Worm (Caenorhabditis elegans) whole organism, midembryonic: ENCODE measurements around the gene B0524.2.
A peak's percentile ranks its signal among the peaks of the same experiment; 100 is the strongest.

Experiments used
- T22C8.4 ChIP-seq: fragments of 200-800 bp; sonication (Bioruptor generic); IDR thresholded peaks from 2 replicates; pipeline ENCODE4 v1.3.6; 2022; ENCODE audit warnings: missing genetic modification characterization, missing compliant biosample characterization
- cog-1 ChIP-seq: sonication (generic microtip); optimal IDR thresholded peaks from 2 replicates; lab custom pipeline; 2016; ENCODE audit warnings: missing genetic modification characterization, missing compliant biosample characterization
- flt-1 ChIP-seq: fragments of 200-800 bp; sonication (Bioruptor generic); IDR thresholded peaks from 2 replicates; pipeline ENCODE4 v1.3.6; 2022; ENCODE audit warnings: missing genetic modification characterization, missing compliant biosample characterization
- klf-2 ChIP-seq: fragments of 200-800 bp; sonication (Bioruptor generic); conservative IDR thresholded peaks from 2 replicates; pipeline ENCODE4 v1.3.6; 2022; ENCODE audit warnings: missing genetic modification reagents, missing genetic modification characterization, missing compliant biosample characterization
- med-1 ChIP-seq: sonication (generic microtip); optimal IDR thresholded peaks from 2 replicates; lab custom pipeline; 2017; ENCODE audit warnings: missing genetic modification characterization, mild to moderate bottlenecking, missing compliant biosample characterization, antibody characterized with exemption, missing genetic modification reagents; ENCODE audit not compliant: insufficient read depth
- ref-1 ChIP-seq: fragments of 200-800 bp; sonication (Bioruptor generic); conservative IDR thresholded peaks from 2 replicates; pipeline ENCODE4 v1.3.6; 2022; ENCODE audit warnings: missing genetic modification reagents, missing genetic modification characterization, missing compliant biosample characterization
- tab-1 ChIP-seq: fragments of 200-800 bp; sonication (Bioruptor generic); IDR thresholded peaks from 2 replicates; pipeline ENCODE4 v1.3.6; 2022; ENCODE audit warnings: missing genetic modification characterization, missing compliant biosample characterization
- ztf-23 ChIP-seq: fragments of 200-800 bp; sonication (Bioruptor generic); IDR thresholded peaks from 2 replicates; pipeline ENCODE4 v1.3.6; 2022; ENCODE audit warnings: missing genetic modification reagents, missing genetic modification characterization, missing compliant biosample characterization
- ztf-29 ChIP-seq: fragments of 200-800 bp; sonication (Bioruptor generic); IDR thresholded peaks from 2 replicates; pipeline ENCODE4 v1.3.6; 2022; ENCODE audit warnings: missing genetic modification reagents, missing genetic modification characterization, missing compliant biosample characterization

B0524.2 gene

ce11 chrIII:1905589-1905988, 11.7 kb downstream of the B0524.2 start, which contains the start of the genes B0524.6 and pqn-41:
Gene B0524.6, minus strand, starts transcription at chrIII:1905640.
Gene pqn-41, plus strand, starts transcription at chrIII:1905958.
- TF ChIP-seq ref-1 (GFP tag; lab: Robert Waterston, UW), result no peak
- no peak for TF ChIP-seq cog-1 (tag; lab: Kevin White, UChicago)
- no peak for TF ChIP-seq ztf-29
- no peak for TF ChIP-seq ztf-23
- TF ChIP-seq tab-1 (GFP tag; lab: Robert Waterston, UW), result no peak
- TF ChIP-seq flt-1 (GFP tag; lab: Robert Waterston, UW), result no peak
- no peak for TF ChIP-seq med-1 (GFP tag; lab: Kevin White, UChicago)
- TF ChIP-seq T22C8.4 (GFP tag; lab: Robert Waterston, UW), result no peak
- no peak for TF ChIP-seq klf-2 (GFP tag; lab: Robert Waterston, UW)

DNA sequence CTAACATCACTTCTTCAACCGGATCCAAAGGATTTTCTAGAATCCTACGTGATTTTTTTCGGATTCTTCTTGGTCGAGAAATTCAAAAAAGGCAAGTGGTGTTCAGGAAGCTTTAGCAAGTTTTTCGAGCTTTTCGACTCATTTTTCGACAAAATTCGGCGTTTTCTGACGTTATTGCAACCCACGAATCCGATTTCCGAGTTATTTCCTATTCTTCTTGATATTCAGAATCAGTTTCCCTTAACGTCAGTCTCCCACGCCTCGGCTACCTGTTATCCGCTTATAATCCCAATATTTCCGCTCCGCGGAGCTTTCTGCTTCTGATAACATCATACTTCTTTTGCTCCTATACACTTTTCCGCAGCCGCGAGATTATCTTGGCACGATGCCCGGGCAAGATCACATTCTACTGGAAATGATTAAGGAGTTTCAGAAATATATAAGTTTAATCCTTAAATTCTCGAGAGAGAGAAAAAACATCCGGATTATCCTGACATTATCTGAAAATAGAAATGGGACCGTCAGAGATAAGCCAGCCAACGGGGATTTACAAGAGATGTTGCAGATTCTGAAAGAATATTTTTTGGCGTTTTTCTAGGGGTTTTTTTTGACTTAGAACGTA, 24.6 kb downstream of the B0524.2 start:
- TF ChIP-seq med-1 (GFP tag; lab: Kevin White, UChicago), result no peak
- TF ChIP-seq T22C8.4 (GFP tag; lab: Robert Waterston, UW), result no peak
- TF ChIP-seq ref-1 (GFP tag; lab: Robert Waterston, UW), result no peak
- no peak for TF ChIP-seq cog-1 (tag; lab: Kevin White, UChicago)
- no peak for TF ChIP-seq ztf-29
- no peak for TF ChIP-seq tab-1 (GFP tag; lab: Robert Waterston, UW)
- TF ChIP-seq flt-1 (GFP tag; lab: Robert Waterston, UW), result no peak
- no peak for TF ChIP-seq ztf-23
- TF ChIP-seq klf-2 (GFP tag; lab: Robert Waterston, UW), result no peak

DNA sequence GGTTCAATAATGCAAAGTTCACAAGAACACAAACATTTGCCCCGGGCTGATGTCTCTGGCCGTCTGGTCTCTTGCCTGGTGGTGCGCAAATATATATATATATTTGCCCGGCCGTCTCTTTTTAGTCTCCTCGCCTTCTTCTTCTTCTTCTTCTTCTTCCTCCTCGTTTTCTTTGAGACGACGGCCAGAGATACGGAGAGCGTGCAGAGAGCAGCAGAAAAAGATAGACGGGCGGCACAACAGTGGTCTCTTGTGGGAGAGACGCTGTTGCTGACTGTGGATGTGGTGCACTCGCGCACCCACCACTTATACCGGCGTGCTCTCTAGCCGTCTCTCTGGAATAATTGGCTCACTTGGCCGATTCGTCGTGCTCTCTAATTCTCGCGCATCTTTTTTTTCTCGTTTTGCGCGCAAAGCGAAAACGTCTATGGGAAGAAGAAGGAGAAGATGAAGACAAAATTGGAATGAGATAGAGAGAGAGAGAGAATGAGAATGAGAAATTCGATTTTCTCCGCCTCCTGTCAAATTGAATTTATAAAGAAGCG, 27.4 kb downstream of the B0524.2 start:
- TF ChIP-seq ztf-23, result no peak
- no peak for TF ChIP-seq tab-1 (GFP tag; lab: Robert Waterston, UW)
- TF ChIP-seq T22C8.4 (GFP tag; lab: Robert Waterston, UW), result no peak
- TF ChIP-seq flt-1 (GFP tag; lab: Robert Waterston, UW), result peak; percentile 63; the same call in 1 of the 2 replicates
- TF ChIP-seq klf-2 (GFP tag; lab: Robert Waterston, UW), result no peak
- peak; percentile 95 for TF ChIP-seq cog-1 (tag; lab: Kevin White, UChicago)

ce11 chrIII:1922081-1922480, 28.2 kb downstream of the B0524.2 start:
- TF ChIP-seq klf-2 (GFP tag; lab: Robert Waterston, UW) (no peak), tab-1 (GFP tag; lab: Robert Waterston, UW) (no peak)

DNA sequence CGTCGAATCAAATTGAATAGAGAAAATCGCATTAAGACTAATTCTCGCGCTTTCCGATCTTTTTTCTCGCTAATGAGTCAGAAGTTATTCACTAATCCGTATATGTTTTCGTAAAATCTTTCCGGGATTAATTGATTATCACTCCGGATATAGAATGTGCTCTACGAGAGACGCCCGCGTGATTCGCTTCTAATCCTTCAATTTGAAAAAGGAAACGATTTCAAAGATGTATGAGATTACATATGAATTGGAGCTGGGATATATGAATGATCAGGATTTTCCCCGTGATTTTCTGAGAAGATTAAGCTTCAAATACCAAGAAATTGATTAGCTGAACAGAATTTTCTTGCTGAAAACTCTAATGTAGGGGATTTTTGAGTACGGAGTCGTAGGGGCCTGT, 28.7 kb downstream of the B0524.2 start:
- TF ChIP-seq cog-1 (tag; lab: Kevin White, UChicago), result no peak
- no peak for TF ChIP-seq T22C8.4 (GFP tag; lab: Robert Waterston, UW)
- TF ChIP-seq flt-1 (GFP tag; lab: Robert Waterston, UW), result no peak
- TF ChIP-seq ztf-23, result no peak
- TF ChIP-seq tab-1 (GFP tag; lab: Robert Waterston, UW), result no peak
- no peak for TF ChIP-seq klf-2 (GFP tag; lab: Robert Waterston, UW)
- no peak for TF ChIP-seq ztf-29
- no peak for TF ChIP-seq med-1 (GFP tag; lab: Kevin White, UChicago)
- no peak for TF ChIP-seq ref-1 (GFP tag; lab: Robert Waterston, UW)

DNA sequence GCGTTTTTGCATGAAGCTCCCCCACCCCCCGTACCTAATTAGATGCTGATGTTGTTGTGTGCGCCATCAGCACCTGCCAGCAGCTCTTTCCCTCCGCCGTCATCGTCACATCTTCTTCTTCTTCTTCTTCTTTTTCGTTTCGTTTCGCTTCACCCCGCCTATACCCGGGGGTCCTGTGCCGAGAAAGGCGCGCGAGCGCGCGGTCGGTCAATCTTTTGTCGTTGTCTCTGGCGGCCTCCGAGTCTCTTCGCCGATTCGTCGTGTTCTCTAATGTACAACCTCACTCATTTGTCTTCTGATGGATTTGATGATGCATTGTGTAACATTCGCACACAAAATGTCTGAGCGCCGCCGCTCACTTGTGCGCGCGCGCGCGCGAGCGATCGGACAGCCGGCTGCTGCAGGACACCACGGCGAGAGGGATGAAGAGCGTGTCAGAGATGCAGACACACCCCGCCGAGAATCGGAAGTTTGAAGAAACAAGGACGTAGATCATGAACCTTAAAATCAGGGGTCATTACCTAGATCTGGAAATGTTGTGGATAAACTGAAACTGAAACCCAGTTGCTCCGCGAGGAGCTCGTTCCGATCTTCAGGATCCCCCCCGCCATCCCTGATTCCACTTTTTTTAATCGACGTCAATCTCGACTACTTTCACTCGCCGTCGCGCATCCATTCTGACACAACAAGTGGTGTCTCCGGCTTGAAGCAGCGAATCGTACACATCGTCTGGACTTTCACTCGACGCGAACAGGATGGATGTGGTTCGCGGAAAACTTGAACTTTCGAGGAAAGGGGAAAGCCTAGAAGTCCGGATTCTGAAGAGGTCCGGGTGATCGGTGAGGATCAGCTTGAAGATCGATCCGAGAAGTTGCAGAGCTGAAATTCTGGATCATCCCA, 29.8 kb downstream of the B0524.2 start:
- TF ChIP-seq cog-1 (tag; lab: Kevin White, UChicago) (peak; percentile 97), T22C8.4 (GFP tag; lab: Robert Waterston, UW) (no peak), tab-1 (GFP tag; lab: Robert Waterston, UW) (peak; percentile 61; the same call in 1 of the 2 replicates), flt-1 (GFP tag; lab: Robert Waterston, UW) (peak; percentile 79), ztf-29 (peak; percentile 48; the same call in 1 of the 2 replicates), ztf-23 (0 out of 2 replicates have a peak, but pooled peaks have one; percentile 7), klf-2 (GFP tag; lab: Robert Waterston, UW) (no peak), med-1 (GFP tag; lab: Kevin White, UChicago) (no peak), ref-1 (GFP tag; lab: Robert Waterston, UW) (no peak)

- peak; percentile 14; the same call in 1 of the 2 replicates for TF ChIP-seq tab-1 (GFP tag; lab: Robert Waterston, UW)
- TF ChIP-seq klf-2 (GFP tag; lab: Robert Waterston, UW), result no peak
- peak; percentile 87 for TF ChIP-seq ztf-29
- 0 out of 2 replicates have a peak, but pooled peaks have one; percentile 45 for TF ChIP-seq ztf-23
- no peak for TF ChIP-seq ref-1 (GFP tag; lab: Robert Waterston, UW)
- no peak for TF ChIP-seq T22C8.4 (GFP tag; lab: Robert Waterston, UW)
- peak; percentile 99 for TF ChIP-seq cog-1 (tag; lab: Kevin White, UChicago)
- no peak for TF ChIP-seq med-1 (GFP tag; lab: Kevin White, UChicago)
- TF ChIP-seq flt-1 (GFP tag; lab: Robert Waterston, UW), result peak; percentile 75
These were observed 31.2 kb downstream of the B0524.2 start for ce11 chrIII:1925048-1925537.

- TF ChIP-seq cog-1 (tag; lab: Kevin White, UChicago) (no peak), tab-1 (GFP tag; lab: Robert Waterston, UW) (no peak), med-1 (GFP tag; lab: Kevin White, UChicago) (no peak)
These were observed 31.9 kb downstream of the B0524.2 start for ce11 chrIII:1925786-1926185.
